Comparison of ENCODE assay signal across 6 worm cellular contexts in genomic region chrIV:7240564-7240963, ce11.
TF ChIP-seq lines count a peak whose summit lies in the region.

No protein-coding gene starts in this region.

TF ChIP-seq in whole organism, L2 larva, 48 proteins besides CTCF, POLR2A, EP300 and RAD21:
- TF ChIP-seq ama-1 (optimal IDR thresholded peaks at IDR 0.05; lab: Kevin White, UChicago) (no peak), nhr-25 (tag; optimal IDR thresholded peaks at IDR 0.05; lab: Kevin White, UChicago) (peak; percentile 25)

TF ChIP-seq in whole organism, L3 larva, 47 proteins besides CTCF, POLR2A, EP300 and RAD21:
- TF ChIP-seq eor-1 (tag; optimal IDR thresholded peaks at IDR 0.05; lab: Kevin White, UChicago), result no peak
- TF ChIP-seq pqm-1 (tag; optimal IDR thresholded peaks at IDR 0.05; lab: Kevin White, UChicago), result no peak
- TF ChIP-seq unc-62 (GFP tag; optimal IDR thresholded peaks at IDR 0.05; lab: Kevin White, UChicago), result peak; percentile 48
- no peak for TF ChIP-seq sea-2 (GFP tag; optimal IDR thresholded peaks at IDR 0.05; lab: Kevin White, UChicago)

TF ChIP-seq in whole organism, L4 larva, 104 proteins besides CTCF, POLR2A, EP300 and RAD21:
- TF ChIP-seq aha-1 (tag; lab: Kevin White, UChicago) (peak; percentile 56), lin-1 (GFP tag; IDR thresholded peaks at IDR 0.05; lab: Robert Waterston, UW) (0 out of 2 replicates have a peak, but pooled peaks have one; percentile 17), F37D6.2 (tag; optimal IDR thresholded peaks at IDR 0.05; lab: Kevin White, UChicago) (no peak), set-16 (GFP tag; IDR thresholded peaks at IDR 0.05; lab: Robert Waterston, UW) (no peak), rbr-2 (tag; optimal IDR thresholded peaks at IDR 0.05; lab: Kevin White, UChicago) (peak; percentile 23), hmg-1.1 (GFP tag; IDR thresholded peaks at IDR 0.05; lab: Robert Waterston, UW) (no peak), hlh-11 (tag; optimal IDR thresholded peaks at IDR 0.05; lab: Kevin White, UChicago) (peak; percentile 14), D1046.2 (GFP tag; IDR thresholded peaks at IDR 0.05; lab: Robert Waterston, UW) (no peak), lin-38 (GFP tag; IDR thresholded peaks at IDR 0.05; lab: Robert Waterston, UW) (peak; percentile 54), F26F4.8 (GFP tag; conservative IDR thresholded peaks at IDR 0.05; lab: Robert Waterston, UW) (no peak), sdz-12 (GFP tag; optimal IDR thresholded peaks at IDR 0.05; lab: Kevin White, UChicago) (no peak), egl-27 (tag; optimal IDR thresholded peaks at IDR 0.05; lab: Kevin White, UChicago) (no peak), spr-1 (tag; optimal IDR thresholded peaks at IDR 0.05; lab: Kevin White, UChicago) (no peak), nhr-28 (tag; optimal IDR thresholded peaks at IDR 0.05; lab: Kevin White, UChicago) (no peak), fkh-10 (GFP tag; optimal IDR thresholded peaks at IDR 0.05; lab: Kevin White, UChicago) (no peak), madf-9 (GFP tag; conservative IDR thresholded peaks at IDR 0.05; lab: Robert Waterston, UW) (no peak), lir-3 (tag; optimal IDR thresholded peaks at IDR 0.05; lab: Kevin White, UChicago) (no peak), jun-1 (tag; optimal IDR thresholded peaks at IDR 0.05; lab: Kevin White, UChicago) (peak; percentile 24), T26A8.4 (GFP tag; IDR thresholded peaks at IDR 0.05; lab: Robert Waterston, UW) (no peak), daf-19 (GFP tag; conservative IDR thresholded peaks at IDR 0.05; lab: Robert Waterston, UW) (no peak), dpl-1 (GFP tag; optimal IDR thresholded peaks at IDR 0.05; lab: Kevin White, UChicago) (no peak), nhr-10 (tag; optimal IDR thresholded peaks at IDR 0.05; lab: Kevin White, UChicago) (no peak), Y105C5A.15 (GFP tag; IDR thresholded peaks at IDR 0.05; lab: Robert Waterston, UW) (no peak)

TF ChIP-seq in whole organism, early embryonic, 17 proteins besides CTCF, POLR2A, EP300 and RAD21:
- TF ChIP-seq pes-1 (GFP tag; IDR thresholded peaks at IDR 0.05; lab: Robert Waterston, UW), result peak; percentile 38; the same call in 1 of the 2 replicates
- TF ChIP-seq B0310.2 (tag; optimal IDR thresholded peaks at IDR 0.05; lab: Kevin White, UChicago), result no peak

TF ChIP-seq in whole organism, mixed stage, embryonic, 35 proteins besides CTCF, POLR2A, EP300 and RAD21:
- peak; percentile 36 for TF ChIP-seq ceh-83 (GFP tag; optimal IDR thresholded peaks at IDR 0.05; lab: Kevin White, UChicago)
- TF ChIP-seq nhr-76 (tag; optimal IDR thresholded peaks at IDR 0.05; lab: Kevin White, UChicago), result no peak

TF ChIP-seq in whole organism, young adult, 124 proteins besides CTCF, POLR2A, EP300 and RAD21:
- TF ChIP-seq ets-4 (GFP tag; optimal IDR thresholded peaks at IDR 0.05; lab: Kevin White, UChicago) (no peak), dpff-1 (tag; optimal IDR thresholded peaks at IDR 0.05; lab: Kevin White, UChicago) (peak; percentile 53), hsf-1 (GFP tag; IDR thresholded peaks at IDR 0.05; lab: Robert Waterston, UW) (peak; percentile 58; the same call in 1 of the 2 replicates), F52B5.7 (tag; optimal IDR thresholded peaks at IDR 0.05; lab: Kevin White, UChicago) (peak; percentile 59), Y53G8AR.9 (GFP tag; conservative IDR thresholded peaks at IDR 0.05; lab: Robert Waterston, UW) (0 out of 2 replicates have a peak, but pooled peaks have one; percentile 45), cebp-1 (GFP tag; IDR thresholded peaks at IDR 0.05; lab: Robert Waterston, UW) (no peak), cebp-1 (tag; optimal IDR thresholded peaks at IDR 0.05; lab: Kevin White, UChicago) (peak; percentile 27), F10E7.11 (tag; optimal IDR thresholded peaks at IDR 0.05; lab: Kevin White, UChicago) (no peak), madf-6 (GFP tag; IDR thresholded peaks at IDR 0.05; lab: Robert Waterston, UW) (peak; percentile 18; the same call in 1 of the 2 replicates), snpc-4 (GFP tag; optimal IDR thresholded peaks at IDR 0.05; lab: Kevin White, UChicago) (no peak), snpc-4 (tag; optimal IDR thresholded peaks at IDR 0.05; lab: Kevin White, UChicago) (peak in 1 of 4 experiments; percentile 29), T26A5.8 (tag; optimal IDR thresholded peaks at IDR 0.05; lab: Kevin White, UChicago) (no peak)
TF ChIP-seq in whole organism, young adult: peak in this region for 7.
